In genomic region chr2L:10320174-10320775, dm6 we compare ENCODE assay signal across 3 fruit fly cellular contexts.
TF ChIP-seq lines count a peak whose summit lies in the region.

No protein-coding gene starts in this region.

- TF ChIP-seq CTCF in whole organism, embryonic (GFP tag; optimal IDR thresholded peaks at IDR 0.05; lab: Kevin White, UChicago) = no peak

TF ChIP-seq in whole organism, adult, 20 proteins besides CTCF, POLR2A, EP300 and RAD21:
- TF ChIP-seq Hr96 (GFP tag; optimal IDR thresholded peaks at IDR 0.05; lab: Kevin White, UChicago) = no peak
- peak; percentile 93 for TF ChIP-seq kay (GFP tag; lab: Kevin White, UChicago; ENCODE audit: borderline replicate concordance)
- no peak for TF ChIP-seq bab1 (GFP tag; optimal IDR thresholded peaks at IDR 0.05; lab: Kevin White, UChicago)
- TF ChIP-seq CG33017 (tag; optimal IDR thresholded peaks at IDR 0.05; lab: Kevin White, UChicago) = no peak
- peak; percentile 64 for TF ChIP-seq cic (GFP tag; optimal IDR thresholded peaks at IDR 0.05; lab: Kevin White, UChicago)

TF ChIP-seq in whole organism, embryonic, 481 proteins besides CTCF, POLR2A, EP300 and RAD21:
- TF ChIP-seq Camta (GFP tag; optimal IDR thresholded peaks at IDR 0.05; lab: Kevin White, UChicago) (no peak), Fer1 (GFP tag; optimal IDR thresholded peaks at IDR 0.05; lab: Kevin White, UChicago) (no peak), yki (optimal IDR thresholded peaks at IDR 0.05; lab: Kevin White, UChicago) (no peak), Antp (GFP tag; optimal IDR thresholded peaks at IDR 0.05; lab: Kevin White, UChicago) (no peak), exex (tag; optimal IDR thresholded peaks at IDR 0.05; lab: Kevin White, UChicago) (peak; percentile 77), en (GFP tag; optimal IDR thresholded peaks at IDR 0.05; lab: Kevin White, UChicago) (no peak), CG11696 (GFP tag; IDR thresholded peaks at IDR 0.05; lab: Robert Waterston, UW) (no peak), CG12299 (tag; optimal IDR thresholded peaks at IDR 0.05; lab: Kevin White, UChicago) (no peak), z (GFP tag; IDR thresholded peaks at IDR 0.05; lab: Robert Waterston, UW) (no peak), ranshi (GFP tag; IDR thresholded peaks at IDR 0.05; lab: Robert Waterston, UW) (no peak), CG3163 (GFP tag; optimal IDR thresholded peaks at IDR 0.05; lab: Kevin White, UChicago) (no peak), Pdp1 (GFP tag; optimal IDR thresholded peaks at IDR 0.05; lab: Kevin White, UChicago) (peak in 1 of 2 experiments; percentile 75), eve (GFP tag; optimal IDR thresholded peaks at IDR 0.05; lab: Kevin White, UChicago) (peak in 1 of 2 experiments; percentile 28), btn (GFP tag; optimal IDR thresholded peaks at IDR 0.05; lab: Kevin White, UChicago) (no peak), D19B (GFP tag; optimal IDR thresholded peaks at IDR 0.05; lab: Kevin White, UChicago) (peak; percentile 66), CG14050 (GFP tag; IDR thresholded peaks at IDR 0.05; lab: Robert Waterston, UW) (no peak), Side (GFP tag; optimal IDR thresholded peaks at IDR 0.05; lab: Kevin White, UChicago) (no peak), HmgD (GFP tag; optimal IDR thresholded peaks at IDR 0.05; lab: Kevin White, UChicago) (no peak), Med (GFP tag; lab: Kevin White, UChicago) (peak; percentile 10), pros (GFP tag; optimal IDR thresholded peaks at IDR 0.05; lab: Kevin White, UChicago) (no peak)

TF ChIP-seq in whole organism, prepupa, 60 proteins besides CTCF, POLR2A, EP300 and RAD21:
- peak; percentile 94 for TF ChIP-seq vri (GFP tag; optimal IDR thresholded peaks at IDR 0.05; lab: Kevin White, UChicago)
- no peak for TF ChIP-seq fkh (GFP tag; optimal IDR thresholded peaks at IDR 0.05; lab: Kevin White, UChicago)
- peak; percentile 27 for TF ChIP-seq Eip93F (GFP tag; optimal IDR thresholded peaks at IDR 0.05; lab: Kevin White, UChicago)
- no peak for TF ChIP-seq Sox14 (GFP tag; optimal IDR thresholded peaks at IDR 0.05; lab: Kevin White, UChicago)
- no peak for TF ChIP-seq Smox (GFP tag; optimal IDR thresholded peaks at IDR 0.05; lab: Kevin White, UChicago)
- TF ChIP-seq Hr38 (GFP tag; optimal IDR thresholded peaks at IDR 0.05; lab: Kevin White, UChicago) = no peak
- no peak for TF ChIP-seq dsx (GFP tag; optimal IDR thresholded peaks at IDR 0.05; lab: Kevin White, UChicago; ENCODE audit: poor library complexity, severe bottlenecking)
- TF ChIP-seq salr (GFP tag; optimal IDR thresholded peaks at IDR 0.05; lab: Kevin White, UChicago) = no peak
- TF ChIP-seq CG10669 (GFP tag; optimal IDR thresholded peaks at IDR 0.05; lab: Kevin White, UChicago) = no peak
- TF ChIP-seq CG34406 (GFP tag; optimal IDR thresholded peaks at IDR 0.05; lab: Kevin White, UChicago) = no peak
